Fruit fly (Drosophila melanogaster) whole organism, pupa: ENCODE data around the gene CG31974.

Source experiments
- CG10348 ChIP-seq: fragments of 200-800 bp; sonication (Bioruptor generic); IDR thresholded peaks from 2 replicates; pipeline ENCODE4 v1.3.6; 2022; ENCODE audit warnings: missing biosample characterization, missing genetic modification characterization
- CG14655 ChIP-seq: fragments of 200-800 bp; sonication (Bioruptor generic); optimal IDR thresholded peaks from 3 replicates; lab custom pipeline; 2017; ENCODE audit warnings: mild to moderate bottlenecking, missing biosample characterization, missing genetic modification reagents, missing genetic modification characterization
- CG32121 ChIP-seq: fragments of 200-800 bp; sonication (Bioruptor generic); IDR thresholded peaks from 2 replicates; pipeline ENCODE4 v1.3.6; 2022; ENCODE audit warnings: missing biosample characterization, missing genetic modification characterization
- CG8301 ChIP-seq: fragments of 200-800 bp; sonication (Bioruptor generic); optimal IDR thresholded peaks from 2 replicates; lab custom pipeline; 2018; ENCODE audit warnings: missing biosample characterization, mild to moderate bottlenecking, missing genetic modification characterization
- CG9948 ChIP-seq: fragments of 200-800 bp; sonication (Bioruptor generic); optimal IDR thresholded peaks from 2 replicates; lab custom pipeline; 2018; ENCODE audit warnings: missing biosample characterization, mild to moderate bottlenecking, missing genetic modification characterization, moderate library complexity
- Ets98B ChIP-seq: fragments of 200-800 bp; sonication (Bioruptor generic); IDR thresholded peaks from 2 replicates; pipeline ENCODE4 v1.3.6; 2022; ENCODE audit warnings: missing biosample characterization, missing genetic modification characterization
- Pif1A ChIP-seq: fragments of 200-800 bp; sonication (Bioruptor generic); optimal IDR thresholded peaks from 3 replicates; lab custom pipeline; 2016; ENCODE audit warnings: missing biosample characterization, missing genetic modification characterization
- Pif1B ChIP-seq: fragments of 200-800 bp; sonication (Bioruptor generic); optimal IDR thresholded peaks from 3 replicates; lab custom pipeline; 2016; ENCODE audit warnings: missing biosample characterization, missing genetic modification characterization
- gl ChIP-seq: fragments of 200-800 bp; sonication (Bioruptor generic); optimal IDR thresholded peaks from 2 replicates; lab custom pipeline; 2018; ENCODE audit warnings: missing biosample characterization, mild to moderate bottlenecking, missing genetic modification characterization

dm6 chr2L:170383-170782, 27.5 kb upstream of the CG31974 start:
- no peak for TF ChIP-seq CG8301 (tag; lab: Kevin White, UChicago)
- no peak for TF ChIP-seq CG32121
- TF ChIP-seq Pif1A (GFP tag; lab: Kevin White, UChicago) = no peak
- TF ChIP-seq Pif1B = no peak
- TF ChIP-seq Ets98B (GFP tag; lab: Robert Waterston, UW) = no peak
- no peak for TF ChIP-seq CG10348 (GFP tag; lab: Robert Waterston, UW)
- TF ChIP-seq gl = no peak
- no peak for TF ChIP-seq CG9948 (tag; lab: Kevin White, UChicago)
- no peak for TF ChIP-seq CG14655 (GFP tag; lab: Kevin White, UChicago)
